Fruit fly (Drosophila melanogaster) whole organism, prepupa: ENCODE results near the gene CG15506.
A peak's percentile ranks its signal among the peaks of the same experiment; 100 is the strongest.

Source experiments
- CG10669 ChIP-seq: fragments of 200-800 bp; sonication (Bioruptor generic); optimal IDR thresholded peaks from 3 replicates; lab custom pipeline; 2018; ENCODE audit warnings: missing biosample characterization, mild to moderate bottlenecking, missing genetic modification characterization, moderate library complexity
- CG16779 ChIP-seq: fragments of 200-800 bp; sonication (Bioruptor generic); optimal IDR thresholded peaks from 3 replicates; lab custom pipeline; 2017; ENCODE audit warnings: missing biosample characterization, mild to moderate bottlenecking, missing genetic modification characterization
- CG6808 ChIP-seq: fragments of 200-800 bp; sonication (Bioruptor generic); optimal IDR thresholded peaks from 3 replicates; lab custom pipeline; 2017; ENCODE audit warnings: missing biosample characterization, missing genetic modification characterization, mild to moderate bottlenecking, moderate library complexity, missing genetic modification reagents
- CG6854 ChIP-seq: fragments of 200-800 bp; sonication (Bioruptor generic); optimal IDR thresholded peaks from 2 replicates; lab custom pipeline; 2017; ENCODE audit warnings: missing biosample characterization, mild to moderate bottlenecking, missing genetic modification characterization
- CG8319 ChIP-seq: fragments of 200-800 bp; sonication (Bioruptor generic); optimal IDR thresholded peaks from 3 replicates; lab custom pipeline; 2016; ENCODE audit warnings: missing biosample characterization, missing genetic modification characterization
- Eip93F ChIP-seq: fragments of 200-800 bp; sonication (Bioruptor generic); optimal IDR thresholded peaks from 2 replicates; lab custom pipeline; 2016; ENCODE audit warnings: missing biosample characterization, mild to moderate bottlenecking, missing genetic modification characterization
- Gug ChIP-seq: fragments of 200-800 bp; sonication (Bioruptor generic); IDR thresholded peaks from 2 replicates; pipeline ENCODE4 v1.3.6; 2022; ENCODE audit warnings: missing biosample characterization, missing genetic modification characterization
- Hr39 ChIP-seq: fragments of 200-800 bp; sonication (Bioruptor generic); optimal IDR thresholded peaks from 2 replicates; lab custom pipeline; 2016; ENCODE audit warnings: missing biosample characterization, missing genetic modification characterization
- Sox102F ChIP-seq: fragments of 200-800 bp; sonication (Bioruptor generic); optimal IDR thresholded peaks from 2 replicates; lab custom pipeline; 2016; ENCODE audit warnings: missing biosample characterization, mild to moderate bottlenecking, missing genetic modification characterization
- eg ChIP-seq: fragments of 200-800 bp; sonication (Bioruptor generic); IDR thresholded peaks from 3 replicates; pipeline ENCODE4 v1.3.6; 2022; ENCODE audit warnings: missing biosample characterization, missing genetic modification characterization
- esn ChIP-seq: fragments of 200-800 bp; sonication (Bioruptor generic); optimal IDR thresholded peaks from 2 replicates; lab custom pipeline; 2016; ENCODE audit warnings: missing biosample characterization, mild to moderate bottlenecking, missing genetic modification characterization, moderate library complexity
- salr ChIP-seq, 2 experiments: fragments of 200-800 bp; sonication (Bioruptor generic); optimal IDR thresholded peaks; 3 replicates each; lab custom pipeline; 2016 to 2018; ENCODE audit warnings: missing biosample characterization in 2 of 2, missing genetic modification characterization in 2 of 2, mild to moderate bottlenecking in 1 of 2
- svp ChIP-seq: fragments of 200-800 bp; sonication (Bioruptor generic); peaks from one replicate; lab custom pipeline; 2016; ENCODE audit warnings: missing biosample characterization, missing genetic modification characterization

- TF ChIP-seq CG8319 (no peak), Gug (no peak), svp (GFP tag; lab: Kevin White, UChicago) (no peak), Sox102F (GFP tag; lab: Kevin White, UChicago) (no peak), Eip93F (GFP tag; lab: Kevin White, UChicago) (no peak), CG10669 (GFP tag; lab: Kevin White, UChicago) (no peak), CG16779 (tag; lab: Kevin White, UChicago) (peak; percentile 25), CG6854 (GFP tag; lab: Kevin White, UChicago) (no peak), esn (GFP tag; lab: Kevin White, UChicago) (no peak), CG6808 (GFP tag; lab: Kevin White, UChicago) (no peak), salr (GFP tag; optimal IDR thresholded peaks at IDR 0.05; lab: Kevin White, UChicago) (no peak), eg (GFP tag; lab: Robert Waterston, UW) (peak; percentile 44; the same call in 1 of the 3 replicates), Hr39 (no peak)
These were observed 53.2 kb downstream of the CG15506 start for dm6 chr3R:29771645-29772089.
